Fruit fly (Drosophila melanogaster): ENCODE measurements around the gene eIF4EHP.

eIF4EHP gene

dm6 chr3R:24031019-24031824, 77.5 kb downstream of the eIF4EHP start (continued):
- TF ChIP-seq Dref (GFP tag; IDR thresholded peaks at IDR 0.05) (no peak; the same call in 1 of the 2 replicates), Ets65A (GFP tag) (no peak), Atf-2 (GFP tag; optimal IDR thresholded peaks at IDR 0.05) (no peak), CG6791 (GFP tag; IDR thresholded peaks at IDR 0.05; ENCODE audit: partially characterized antibody) (no peak), zfh2 (GFP tag; optimal IDR thresholded peaks at IDR 0.05) (no peak), Scr (GFP tag; IDR thresholded peaks at IDR 0.05; ENCODE audit: partially characterized antibody) (no peak), cas (GFP tag; IDR thresholded peaks at IDR 0.05) (0 out of 2 replicates have a peak, but pooled peaks have one; percentile 22), Hr39 (optimal IDR thresholded peaks at IDR 0.05) (no peak), Fer2 (tag; optimal IDR thresholded peaks at IDR 0.05) (no peak), fu2 (GFP tag; optimal IDR thresholded peaks at IDR 0.05) (no peak), Hey (tag; optimal IDR thresholded peaks at IDR 0.05) (no peak), gcm2 (GFP tag; optimal IDR thresholded peaks at IDR 0.05) (no peak), CG34376 (GFP tag; optimal IDR thresholded peaks at IDR 0.05) (no peak), Aef1 (GFP tag; IDR thresholded peaks at IDR 0.05) (0 out of 3 replicates have a peak, but pooled peaks have one; percentile 21), CG30431 (GFP tag; optimal IDR thresholded peaks at IDR 0.05) (no peak), CG10462 (GFP tag; optimal IDR thresholded peaks at IDR 0.05) (no peak), H15 (GFP tag; IDR thresholded peaks at IDR 0.05) (0 out of 3 replicates have a peak, but pooled peaks have one; percentile 12), exex (tag; optimal IDR thresholded peaks at IDR 0.05) (no peak), Drgx (GFP tag; IDR thresholded peaks at IDR 0.05) (peak; percentile 65), CG10267 (tag; optimal IDR thresholded peaks at IDR 0.05) (no peak), Nf-YA (GFP tag; IDR thresholded peaks at IDR 0.05) (no peak), CG1603 (tag; optimal IDR thresholded peaks at IDR 0.05) (no peak), CG15269 (tag; optimal IDR thresholded peaks at IDR 0.05) (no peak), dati (GFP tag; IDR thresholded peaks at IDR 0.05) (no peak), Sry-δ (GFP tag; optimal IDR thresholded peaks at IDR 0.05) (no peak), lab (GFP tag; optimal IDR thresholded peaks at IDR 0.05) (peak; percentile 40), CG3995 (GFP tag; optimal IDR thresholded peaks at IDR 0.05) (no peak), Bgb (GFP tag; IDR thresholded peaks at IDR 0.05; ENCODE audit: partially characterized antibody) (no peak), CG2202 (tag; optimal IDR thresholded peaks at IDR 0.05) (peak; percentile 25), CG13287 (GFP tag; IDR thresholded peaks at IDR 0.05; ENCODE audit: partially characterized antibody) (no peak; the same call in 1 of the 2 replicates), amos (GFP tag; IDR thresholded peaks at IDR 0.05; ENCODE audit: partially characterized antibody) (peak; percentile 31; the same call in 1 of the 2 replicates), Rx (GFP tag; IDR thresholded peaks at IDR 0.05) (0 out of 2 replicates have a peak, but pooled peaks have one; percentile 23), CG13424 (tag; optimal IDR thresholded peaks at IDR 0.05) (peak; percentile 2), CG42726 (GFP tag; IDR thresholded peaks at IDR 0.05; ENCODE audit: partially characterized antibody) (no peak), CG12391 (tag; optimal IDR thresholded peaks at IDR 0.05) (no peak), Ptx1 (GFP tag; IDR thresholded peaks at IDR 0.05) (no peak), B-H2 (GFP tag; optimal IDR thresholded peaks at IDR 0.05) (no peak), CG17186 (GFP tag; optimal IDR thresholded peaks at IDR 0.05) (no peak), her (GFP tag; optimal IDR thresholded peaks at IDR 0.05) (no peak), corto (GFP tag; optimal IDR thresholded peaks at IDR 0.05) (no peak), HHEX (GFP tag; optimal IDR thresholded peaks at IDR 0.05) (no peak), E2f2 (GFP tag; IDR thresholded peaks at IDR 0.05) (no peak), Med (GFP tag) (peak; percentile 49), CG13894 (tag; optimal IDR thresholded peaks at IDR 0.05) (peak; percentile 34), rib (GFP tag; IDR thresholded peaks at IDR 0.05) (peak; percentile 98), CG10565 (GFP tag; optimal IDR thresholded peaks at IDR 0.05) (no peak), luna (GFP tag; optimal IDR thresholded peaks at IDR 0.05) (no peak), nmo (GFP tag; optimal IDR thresholded peaks at IDR 0.05) (no peak), br (optimal IDR thresholded peaks at IDR 0.05) (no peak), CG9215 (GFP tag; IDR thresholded peaks at IDR 0.05) (no peak)
